Worm (Caenorhabditis elegans) whole organism, young adult: Measurements from ENCODE around the gene flp-19.

ENCODE experiments used
- C06A6.2 ChIP-seq: fragments of 200-800 bp; sonication (Bioruptor generic); conservative IDR thresholded peaks from 2 replicates; pipeline ENCODE4 v1.3.6; 2022; ENCODE audit warnings: missing genetic modification characterization, missing compliant biosample characterization
- F37B4.10 ChIP-seq: fragments of 200-800 bp; sonication (Bioruptor generic); IDR thresholded peaks from 2 replicates; pipeline ENCODE4 v1.3.6; 2022; ENCODE audit warnings: missing genetic modification characterization, missing compliant biosample characterization
- K11D2.4 ChIP-seq: fragments of 200-800 bp; sonication (Bioruptor generic); IDR thresholded peaks from 2 replicates; pipeline ENCODE4 v1.3.6; 2022; ENCODE audit warnings: missing genetic modification reagents, missing genetic modification characterization, missing compliant biosample characterization
- T26A5.8 ChIP-seq: sonication (generic microtip); optimal IDR thresholded peaks from 2 replicates; lab custom pipeline; 2016; ENCODE audit warnings: missing genetic modification characterization, missing compliant biosample characterization
- Y67H2A.10 ChIP-seq: fragments of 200-800 bp; sonication (Bioruptor generic); conservative IDR thresholded peaks from 2 replicates; pipeline ENCODE4 v1.3.6; 2022; ENCODE audit warnings: missing genetic modification reagents, missing genetic modification characterization, missing compliant biosample characterization
- ZK185.1 ChIP-seq: sonication (generic microtip); optimal IDR thresholded peaks from 2 replicates; lab custom pipeline; 2016; ENCODE audit warnings: mild to moderate bottlenecking, missing genetic modification characterization, missing compliant biosample characterization; ENCODE audit not compliant: poor library complexity, severe bottlenecking
- aptf-2 ChIP-seq: fragments of 200-800 bp; sonication (Bioruptor generic); conservative IDR thresholded peaks from 2 replicates; pipeline ENCODE4 v1.3.6; 2022; ENCODE audit warnings: missing genetic modification reagents, missing genetic modification characterization, missing compliant biosample characterization
- cebp-1 ChIP-seq, 2 experiments: fragments of 200-800 bp in 1 of 2; sonication (Bioruptor generic) in 1 of 2; sonication (generic microtip) in 1 of 2; IDR thresholded peaks in 1 of 2; optimal IDR thresholded peaks in 1 of 2; 2 replicates each; pipeline versions ENCODE4 v1.3.6 to Lab custom; 2017 to 2022; ENCODE audit warnings: missing compliant biosample characterization in 2 of 2, missing genetic modification characterization in 2 of 2, mild to moderate bottlenecking in 1 of 2, missing genetic modification reagents in 1 of 2, moderate library complexity in 1 of 2
- die-1 ChIP-seq: sonication (generic microtip); optimal IDR thresholded peaks from 2 replicates; lab custom pipeline; 2016; ENCODE audit warnings: missing genotype, mild to moderate bottlenecking, missing genetic modification characterization, missing compliant biosample characterization
- fkh-3 ChIP-seq: sonication (generic microtip); optimal IDR thresholded peaks from 2 replicates; lab custom pipeline; 2016; ENCODE audit warnings: mild to moderate bottlenecking, missing genetic modification characterization, missing compliant biosample characterization
- gei-17 ChIP-seq: fragments of 200-800 bp; sonication (Bioruptor generic); optimal IDR thresholded peaks from 2 replicates; lab custom pipeline; 2018; ENCODE audit warnings: mild to moderate bottlenecking, missing genetic modification characterization, missing compliant biosample characterization
- hmg-1.2 ChIP-seq: fragments of 200-800 bp; sonication (Bioruptor generic); IDR thresholded peaks from 2 replicates; pipeline ENCODE4 v1.3.6; 2022; ENCODE audit warnings: missing genetic modification reagents, missing genetic modification characterization, missing compliant biosample characterization
- hsf-1 ChIP-seq: fragments of 200-800 bp; sonication (Bioruptor generic); IDR thresholded peaks from 2 replicates; pipeline ENCODE4 v1.3.6; 2022; ENCODE audit warnings: missing genetic modification reagents, missing genetic modification characterization, missing compliant biosample characterization
- let-526 ChIP-seq: fragments of 200-800 bp; sonication (Bioruptor generic); IDR thresholded peaks from 2 replicates; pipeline ENCODE4 v1.3.6; 2022; ENCODE audit warnings: missing genetic modification reagents, missing genetic modification characterization, missing compliant biosample characterization
- lin-54 ChIP-seq: fragments of 200-800 bp; sonication (Bioruptor generic); optimal IDR thresholded peaks from 2 replicates; lab custom pipeline; 2018; ENCODE audit warnings: mild to moderate bottlenecking, missing genetic modification characterization, missing compliant biosample characterization
- lsy-27 ChIP-seq: sonication (generic microtip); optimal IDR thresholded peaks from 2 replicates; lab custom pipeline; 2017; ENCODE audit warnings: missing genetic modification characterization, mild to moderate bottlenecking, missing compliant biosample characterization, antibody characterized with exemption, missing genotype, borderline replicate concordance; ENCODE audit not compliant: insufficient read depth
- madf-3 ChIP-seq: fragments of 200-800 bp; sonication (Bioruptor generic); IDR thresholded peaks from 2 replicates; pipeline ENCODE4 v1.3.6; 2022; ENCODE audit warnings: missing genetic modification reagents, missing genetic modification characterization, missing compliant biosample characterization
- mcd-1 ChIP-seq: fragments of 200-800 bp; sonication (Bioruptor generic); IDR thresholded peaks from 2 replicates; pipeline ENCODE4 v1.3.6; 2022; ENCODE audit warnings: missing genetic modification reagents, missing genetic modification characterization, missing compliant biosample characterization
- nfyb-1 ChIP-seq: fragments of 200-800 bp; sonication (Bioruptor generic); IDR thresholded peaks from 2 replicates; pipeline ENCODE4 v1.3.6; 2022; ENCODE audit warnings: missing genetic modification reagents, missing genetic modification characterization, missing compliant biosample characterization
- nhr-179 ChIP-seq: sonication (generic microtip); optimal IDR thresholded peaks from 2 replicates; lab custom pipeline; 2016; ENCODE audit warnings: mild to moderate bottlenecking, missing genetic modification characterization, missing compliant biosample characterization
- nhr-80 ChIP-seq: sonication (generic microtip); optimal IDR thresholded peaks from 2 replicates; lab custom pipeline; 2016; ENCODE audit warnings: missing genetic modification characterization, missing compliant biosample characterization
- rpc-1 ChIP-seq, 2 experiments: fragments of 150-350 bp in 1 of 2; sonication (generic microtip) in 1 of 2; optimal IDR thresholded peaks; 2 replicates each; lab custom pipeline; 2014 to 2018; ENCODE audit warnings: missing biosample characterization in 1 of 2, missing genetic modification characterization in 1 of 2, missing genetic modification reagents in 1 of 2, missing genotype in 1 of 2
- snpc-1.3 ChIP-seq: sonication (generic microtip); optimal IDR thresholded peaks from 2 replicates; lab custom pipeline; 2017; ENCODE audit warnings: missing genetic modification characterization, mild to moderate bottlenecking, missing compliant biosample characterization, antibody characterized with exemption, moderate library complexity, missing genotype, missing genetic modification reagents; ENCODE audit not compliant: insufficient read depth
- somi-1 ChIP-seq: fragments of 200-800 bp; sonication (Bioruptor generic); optimal IDR thresholded peaks from 2 replicates; lab custom pipeline; 2018; ENCODE audit warnings: mild to moderate bottlenecking, missing genetic modification characterization, missing compliant biosample characterization
- sptf-2 ChIP-seq: fragments of 200-800 bp; sonication (Bioruptor generic); optimal IDR thresholded peaks from 2 replicates; lab custom pipeline; 2018; ENCODE audit warnings: mild to moderate bottlenecking, missing genetic modification characterization, missing compliant biosample characterization
- zim-3 ChIP-seq: sonication (generic microtip); optimal IDR thresholded peaks from 2 replicates; lab custom pipeline; 2017; ENCODE audit warnings: mild to moderate bottlenecking, missing genetic modification characterization, moderate library complexity, missing compliant biosample characterization
- ztf-18 ChIP-seq: sonication (generic microtip); optimal IDR thresholded peaks from 2 replicates; lab custom pipeline; 2016; ENCODE audit warnings: missing genotype, mild to moderate bottlenecking, missing genetic modification characterization, missing compliant biosample characterization
- ztf-25 ChIP-seq: fragments of 200-800 bp; sonication (Bioruptor generic); IDR thresholded peaks from 2 replicates; pipeline ENCODE4 v1.3.6; 2022; ENCODE audit warnings: missing genetic modification reagents, missing genetic modification characterization, missing compliant biosample characterization
- ztf-26 ChIP-seq: sonication (generic microtip); optimal IDR thresholded peaks from 2 replicates; lab custom pipeline; 2017; ENCODE audit warnings: missing genetic modification characterization, missing compliant biosample characterization
- ztf-6 ChIP-seq: fragments of 200-800 bp; sonication (Bioruptor generic); IDR thresholded peaks from 2 replicates; pipeline ENCODE4 v1.3.6; 2022; ENCODE audit warnings: missing genetic modification reagents, missing genetic modification characterization, missing compliant biosample characterization

The flp-19 gene

ce11 chrX:10617815-10618214 is 13.3 kb downstream of the flp-19 start:
- TF ChIP-seq ztf-25 = no peak
- peak; percentile 68 for TF ChIP-seq nhr-80 (tag; lab: Kevin White, UChicago)
- TF ChIP-seq zim-3 (tag; lab: Kevin White, UChicago) = no peak

- TF ChIP-seq lsy-27 (tag; lab: Kevin White, UChicago) (no peak), ztf-18 (tag; lab: Kevin White, UChicago) (no peak), nhr-80 (tag; lab: Kevin White, UChicago) (peak; percentile 28), hmg-1.2 (GFP tag; lab: Robert Waterston, UW) (no peak)
- TF ChIP-seq, all 124 proteins: peak for 1
Observed at ce11 chrX:10618619-10619130, 14.2 kb downstream of the flp-19 start.

DNA sequence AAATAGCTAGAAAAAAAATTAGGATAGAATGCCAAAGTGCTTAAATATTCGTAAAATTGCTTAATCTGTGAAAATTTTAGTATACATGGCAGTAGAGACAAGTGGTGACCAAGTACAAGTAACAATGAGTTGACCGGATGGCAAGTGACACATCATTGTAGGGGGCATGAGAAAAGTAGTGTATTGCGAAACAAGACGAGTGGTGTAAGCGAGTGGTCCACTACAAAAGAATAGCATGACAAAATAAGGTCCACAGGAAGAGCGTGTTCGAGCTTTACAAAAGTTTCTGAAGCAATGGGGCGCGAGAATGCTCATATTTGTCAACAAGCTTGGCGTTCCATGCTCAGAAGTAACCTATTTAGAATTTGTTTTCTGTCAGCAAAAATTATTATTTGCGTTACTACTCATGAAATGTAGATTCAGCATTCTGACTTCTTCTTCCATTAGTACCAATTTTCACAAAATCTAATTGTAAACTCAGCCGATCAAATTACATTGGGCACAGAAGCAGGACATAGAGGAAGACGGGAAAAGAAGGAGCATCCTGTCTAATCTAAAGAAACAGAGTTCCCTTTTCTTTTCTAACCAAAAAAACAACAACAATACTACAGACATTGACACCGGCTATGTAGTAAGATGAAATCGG is 15.2 kb downstream of the flp-19 start:
- TF ChIP-seq snpc-1.3 (tag; lab: Kevin White, UChicago) (no peak), cebp-1 (GFP tag; IDR thresholded peaks at IDR 0.05; lab: Robert Waterston, UW) (no peak), cebp-1 (tag; optimal IDR thresholded peaks at IDR 0.05; lab: Kevin White, UChicago) (peak; percentile 75)

ce11 chrX:10622607-10623006 is 18.1 kb downstream of the flp-19 start:
- TF ChIP-seq ztf-25 (no peak), T26A5.8 (tag; lab: Kevin White, UChicago) (no peak)

DNA sequence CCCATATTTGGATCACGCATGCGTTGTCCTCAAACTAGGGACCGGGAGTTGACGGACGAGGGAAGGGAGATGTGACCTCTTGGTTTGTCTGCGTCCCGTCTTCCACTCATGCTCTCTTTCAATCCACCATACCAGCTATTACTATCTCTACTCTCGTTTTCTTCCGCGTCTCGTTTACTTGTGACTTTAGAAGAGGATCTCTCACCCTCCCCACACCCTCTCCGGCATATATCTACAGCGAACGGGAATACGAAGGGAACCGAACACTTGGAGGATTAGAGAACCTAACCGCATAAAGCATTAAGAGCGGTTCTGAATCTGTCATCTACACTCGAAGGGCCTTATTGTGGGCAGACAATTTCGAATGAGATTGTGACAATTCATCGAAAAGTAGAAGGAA is 18.6 kb downstream of the flp-19 start:
- TF ChIP-seq somi-1 (GFP tag; lab: Kevin White, UChicago) (no peak), C06A6.2 (no peak)

- TF ChIP-seq aptf-2 (GFP tag; lab: Robert Waterston, UW) (no peak), mcd-1 (peak; percentile 73)
Observed at ce11 chrX:10624157-10624623, 19.7 kb downstream of the flp-19 start, which contains the start of gene abl-1. abl-1 (minus strand) TSS chrX:10624207.

DNA sequence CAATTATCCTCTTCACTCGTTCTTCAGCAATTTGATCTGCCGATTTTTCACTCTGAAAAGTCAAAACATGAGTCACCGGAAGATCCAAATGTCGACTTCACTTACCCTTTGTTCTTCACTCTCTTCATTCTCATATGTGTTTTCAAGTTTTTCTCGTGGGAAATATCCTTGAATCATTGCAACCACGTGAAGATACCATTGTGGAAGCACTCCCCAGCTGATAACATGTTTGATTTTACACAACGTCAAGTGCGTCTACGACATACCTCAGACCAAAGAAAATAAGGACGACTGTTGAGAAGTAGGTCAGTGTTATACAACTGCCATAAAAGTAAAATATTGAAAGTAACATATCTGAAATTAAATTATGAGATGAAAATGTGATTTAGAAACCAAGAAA is 24.0 kb downstream of the flp-19 start, which contains the start of gene M79.2:
TSS of gene M79.2 (minus strand) at position 354 of the 400 bp plus-strand sequence.
- TF ChIP-seq let-526 (no peak), F37B4.10 (GFP tag; lab: Robert Waterston, UW) (no peak), gei-17 (GFP tag; lab: Kevin White, UChicago) (no peak), die-1 (tag; lab: Kevin White, UChicago) (no peak), K11D2.4 (GFP tag; lab: Robert Waterston, UW) (no peak), lin-54 (no peak), rpc-1 (optimal IDR thresholded peaks at IDR 0.05; lab: Kevin White, UChicago) (no peak), rpc-1 (tag; optimal IDR thresholded peaks at IDR 0.05; lab: Kevin White, UChicago) (no peak), nfyb-1 (GFP tag; lab: Robert Waterston, UW) (no peak), hmg-1.2 (GFP tag; lab: Robert Waterston, UW) (no peak), Y67H2A.10 (no peak), nhr-179 (tag; lab: Kevin White, UChicago) (no peak), snpc-1.3 (tag; lab: Kevin White, UChicago) (no peak), ZK185.1 (tag; lab: Kevin White, UChicago) (no peak), fkh-3 (tag; lab: Kevin White, UChicago) (no peak), nhr-80 (tag; lab: Kevin White, UChicago) (no peak), ztf-26 (tag; lab: Kevin White, UChicago) (no peak), madf-3 (GFP tag; lab: Robert Waterston, UW) (no peak), hsf-1 (GFP tag; lab: Robert Waterston, UW) (no peak), sptf-2 (no peak), ztf-6 (GFP tag; lab: Robert Waterston, UW) (no peak)
